Worm (Caenorhabditis elegans): ENCODE results near the gene W06F12.3.

Gene W06F12.3

ce11 chrIII:13717505-13717904, 17.3 kb upstream of the W06F12.3 start:
- TF ChIP-seq snu-23 (GFP tag; optimal IDR thresholded peaks at IDR 0.05) (peak; percentile 39), nhr-47 (tag; optimal IDR thresholded peaks at IDR 0.05) (peak; percentile 34), mep-1 (tag; optimal IDR thresholded peaks at IDR 0.05) (peak; percentile 60), skn-1 (tag; optimal IDR thresholded peaks at IDR 0.05) (peak; percentile 12), unc-86 (tag; optimal IDR thresholded peaks at IDR 0.05) (peak; percentile 1), rnt-1 (tag; optimal IDR thresholded peaks at IDR 0.05) (peak; percentile 25), aha-1 (tag; optimal IDR thresholded peaks at IDR 0.05) (no peak), lin-35 (GFP tag; optimal IDR thresholded peaks at IDR 0.05) (peak; percentile 51 to 57), lin-14 (GFP tag; optimal IDR thresholded peaks at IDR 0.05) (peak; percentile 89), efl-1 (optimal IDR thresholded peaks at IDR 0.05) (peak; percentile 53 to 74), efl-1 (GFP tag; optimal IDR thresholded peaks at IDR 0.05 in 1 of 2) (peak; percentile 27 to 93), fos-1 (tag; optimal IDR thresholded peaks at IDR 0.05) (no peak), ceh-90 (tag; optimal IDR thresholded peaks at IDR 0.05) (no peak), ceh-82 (tag; optimal IDR thresholded peaks at IDR 0.05) (peak in 2 of 3 experiments; percentile 57 to 69), mdl-1 (tag; optimal IDR thresholded peaks at IDR 0.05) (peak in 1 of 2 experiments; percentile 32), lsy-2 (tag; optimal IDR thresholded peaks at IDR 0.05) (peak; percentile 1 to 57), C16A3.4 (tag; optimal IDR thresholded peaks at IDR 0.05) (peak; percentile 17), ets-5 (GFP tag; IDR thresholded peaks at IDR 0.05) (no peak), C04F5.9 (tag; optimal IDR thresholded peaks at IDR 0.05) (no peak), grh-1 (GFP tag; IDR thresholded peaks at IDR 0.05) (no peak), nhr-19 (GFP tag; conservative IDR thresholded peaks at IDR 0.05) (no peak; the same call in 1 of the 2 replicates), nhr-90 (tag; optimal IDR thresholded peaks at IDR 0.05; ENCODE audit: poor library complexity) (no peak), dpl-1 (GFP tag; optimal IDR thresholded peaks at IDR 0.05) (peak in 1 of 3 experiments; percentile 20), sox-4 (tag; optimal IDR thresholded peaks at IDR 0.05) (no peak), blmp-1 (tag; optimal IDR thresholded peaks at IDR 0.05) (peak; percentile 70), ama-1 (optimal IDR thresholded peaks at IDR 0.05) (peak; percentile 23), jun-1 (tag; optimal IDR thresholded peaks at IDR 0.05) (peak; percentile 4), nhr-71 (tag; optimal IDR thresholded peaks at IDR 0.05) (peak; percentile 44), fkh-8 (tag; optimal IDR thresholded peaks at IDR 0.05) (peak; percentile 61), fkh-10 (GFP tag; optimal IDR thresholded peaks at IDR 0.05) (peak; percentile 1), fkh-4 (tag; optimal IDR thresholded peaks at IDR 0.05; ENCODE audit: borderline replicate concordance) (no peak), swsn-7 (tag; optimal IDR thresholded peaks at IDR 0.05) (peak; percentile 24), ztf-4 (tag; optimal IDR thresholded peaks at IDR 0.05) (peak; percentile 42), egl-27 (tag; optimal IDR thresholded peaks at IDR 0.05) (peak in 1 of 2 experiments; percentile 8), C34B4.2 (tag; optimal IDR thresholded peaks at IDR 0.05) (no peak), efl-3 (GFP tag; optimal IDR thresholded peaks at IDR 0.05) (peak; percentile 14), xbp-1 (tag; optimal IDR thresholded peaks at IDR 0.05) (peak; percentile 6)

- TF ChIP-seq ceh-63 (GFP tag; optimal IDR thresholded peaks at IDR 0.05) (no peak), hlh-17 (GFP tag; optimal IDR thresholded peaks at IDR 0.05; ENCODE audit: borderline replicate concordance) (no peak), mep-1 (tag; optimal IDR thresholded peaks at IDR 0.05) (peak; percentile 44), pax-3 (tag; optimal IDR thresholded peaks at IDR 0.05) (peak; percentile 51), C04F5.9 (tag; optimal IDR thresholded peaks at IDR 0.05) (no peak), nhr-90 (tag; optimal IDR thresholded peaks at IDR 0.05; ENCODE audit: poor library complexity) (no peak), nhr-85 (tag) (peak; percentile 1), snpc-4 (tag; optimal IDR thresholded peaks at IDR 0.05) (no peak), nhr-47 (tag; optimal IDR thresholded peaks at IDR 0.05) (peak; percentile 66), lsy-2 (tag; optimal IDR thresholded peaks at IDR 0.05) (no peak), fkh-4 (tag; optimal IDR thresholded peaks at IDR 0.05; ENCODE audit: borderline replicate concordance) (no peak), vab-15 (tag; optimal IDR thresholded peaks at IDR 0.05) (no peak), mab-9 (GFP tag; IDR thresholded peaks at IDR 0.05) (no peak), mdl-1 (tag; optimal IDR thresholded peaks at IDR 0.05) (no peak), pqm-1 (tag; optimal IDR thresholded peaks at IDR 0.05) (no peak), dsc-1 (tag; optimal IDR thresholded peaks at IDR 0.05) (peak; percentile 35), egl-13 (tag; optimal IDR thresholded peaks at IDR 0.05) (no peak), nhr-12 (tag; optimal IDR thresholded peaks at IDR 0.05) (no peak), unc-30 (tag; optimal IDR thresholded peaks at IDR 0.05) (no peak), fkh-8 (tag; optimal IDR thresholded peaks at IDR 0.05) (peak; percentile 92), jun-1 (tag; optimal IDR thresholded peaks at IDR 0.05) (no peak), aly-2 (tag; optimal IDR thresholded peaks at IDR 0.05) (no peak), hlh-4 (tag; optimal IDR thresholded peaks at IDR 0.05) (no peak), C16A3.4 (tag; optimal IDR thresholded peaks at IDR 0.05) (no peak), C34B4.2 (tag; optimal IDR thresholded peaks at IDR 0.05) (no peak), sptf-1 (tag; optimal IDR thresholded peaks at IDR 0.05) (no peak)
Measured at ce11 chrIII:13718403-13718969, 16.3 kb upstream of the W06F12.3 start.
